Worm (Caenorhabditis elegans): ENCODE measurements around the gene C16C8.12.
"Not testable (repeated sequence)": the region's sequence is repeated elsewhere in the genome, so short reads cannot be mapped to it uniquely, and the experiment has no call there.

Gene C16C8.12

ce11 chrII:3446647-3447046, 5.9 kb upstream of the C16C8.12 start, which contains the start of the genes C16C8.20 and gldi-6:
Gene C16C8.20 (plus strand): TSS chrII:3446947.
Gene gldi-6 (plus strand): TSS chrII:3446947.
- TF ChIP-seq pha-4 (tag; optimal IDR thresholded peaks at IDR 0.05) (no peak), daf-12 (tag; optimal IDR thresholded peaks at IDR 0.05) (no peak), sea-2 (GFP tag; optimal IDR thresholded peaks at IDR 0.05) (no peak), nhr-28 (tag; optimal IDR thresholded peaks at IDR 0.05) (no peak), ceh-82 (tag; optimal IDR thresholded peaks at IDR 0.05) (no peak), nhr-77 (tag; optimal IDR thresholded peaks at IDR 0.05) (no peak), nhr-76 (tag; optimal IDR thresholded peaks at IDR 0.05) (no peak), unc-62 (GFP tag; optimal IDR thresholded peaks at IDR 0.05) (no peak), fkh-2 (tag; optimal IDR thresholded peaks at IDR 0.05) (no peak), zag-1 (tag; optimal IDR thresholded peaks at IDR 0.05) (no peak), ztf-11 (tag; optimal IDR thresholded peaks at IDR 0.05) (no peak), R02D3.7 (tag; optimal IDR thresholded peaks at IDR 0.05) (no peak), ama-1 (optimal IDR thresholded peaks at IDR 0.05) (no peak), snpc-4 (tag; optimal IDR thresholded peaks at IDR 0.05) (no peak)

DNA sequence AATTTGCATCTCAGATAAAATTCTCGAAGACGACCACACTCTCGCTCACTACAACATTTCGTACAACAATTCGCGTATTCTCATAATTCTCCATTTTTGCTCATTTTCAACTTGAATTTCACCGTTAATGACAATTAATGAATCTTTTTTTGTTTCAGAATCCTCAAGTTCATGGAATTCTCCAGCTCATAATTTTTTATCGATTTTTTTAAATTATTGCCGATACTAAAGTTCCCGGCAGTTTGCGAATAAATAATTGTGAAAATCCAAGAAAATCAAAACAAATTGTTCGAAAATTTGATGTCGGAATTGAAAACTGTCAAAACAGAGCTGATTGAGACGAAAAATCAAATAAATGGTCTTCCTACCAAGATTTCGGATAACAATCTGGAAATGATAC, 4.6 kb upstream of the C16C8.12 start, which contains the start of gene C16C8.21:
Gene C16C8.21 (plus strand): TSS at position 301 of the 400 bp plus-strand sequence.
- TF ChIP-seq nhr-28 (tag; optimal IDR thresholded peaks at IDR 0.05) (no peak), nhr-77 (tag; optimal IDR thresholded peaks at IDR 0.05) (no peak), R02D3.7 (tag; optimal IDR thresholded peaks at IDR 0.05) (no peak), mdl-1 (tag; optimal IDR thresholded peaks at IDR 0.05) (no peak), ztf-11 (tag; optimal IDR thresholded peaks at IDR 0.05) (no peak), nhr-237 (tag; optimal IDR thresholded peaks at IDR 0.05) (no peak), egl-5 (tag; optimal IDR thresholded peaks at IDR 0.05) (no peak), elt-1 (tag; optimal IDR thresholded peaks at IDR 0.05) (no peak), fos-1 (tag; optimal IDR thresholded peaks at IDR 0.05) (no peak), snpc-4 (tag; optimal IDR thresholded peaks at IDR 0.05) (no peak)

DNA sequence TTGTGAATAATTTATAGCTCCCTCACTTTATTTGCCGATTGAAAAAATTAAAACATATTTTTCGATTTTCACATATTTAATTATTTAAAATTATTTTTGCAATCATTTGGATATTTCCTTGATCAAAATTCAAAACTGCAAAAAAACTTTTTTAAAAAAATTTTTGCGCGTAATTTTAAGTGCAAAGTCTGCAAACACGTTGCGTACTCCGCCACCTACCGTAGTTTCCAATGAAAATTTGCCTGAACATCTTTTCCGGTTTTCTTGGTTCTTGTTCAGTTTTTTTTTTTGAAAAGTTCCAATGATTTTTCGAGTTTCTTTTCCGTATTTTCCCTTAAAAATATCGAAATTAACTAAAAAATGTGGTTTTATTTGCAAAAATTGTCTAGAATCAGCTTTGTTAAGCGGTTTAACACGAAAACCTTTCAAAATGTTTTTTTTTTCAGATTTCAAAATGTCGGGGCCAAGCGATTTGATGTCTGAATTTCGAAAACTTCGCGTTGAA, 3.7 kb upstream of the C16C8.12 start, which contains the start of gene C16C8.25:
Gene C16C8.25 (plus strand): TSS at position 455 of the 505 bp plus-strand sequence.
- TF ChIP-seq nhr-12 (tag; optimal IDR thresholded peaks at IDR 0.05) (no peak), nhr-43 (tag; optimal IDR thresholded peaks at IDR 0.05; ENCODE audit: poor library complexity, severe bottlenecking) (no peak), fkh-2 (tag; optimal IDR thresholded peaks at IDR 0.05) (no peak), ama-1 (optimal IDR thresholded peaks at IDR 0.05) (no peak), elt-2 (tag; optimal IDR thresholded peaks at IDR 0.05) (no peak), aly-2 (tag; optimal IDR thresholded peaks at IDR 0.05) (no peak), lin-39 (tag; optimal IDR thresholded peaks at IDR 0.05) (no peak), pha-4 (tag; optimal IDR thresholded peaks at IDR 0.05) (no peak), zag-1 (tag; optimal IDR thresholded peaks at IDR 0.05) (no peak), ceh-82 (tag; optimal IDR thresholded peaks at IDR 0.05) (no peak), elt-1 (tag; optimal IDR thresholded peaks at IDR 0.05) (no peak), nhr-23 (tag; optimal IDR thresholded peaks at IDR 0.05) (no peak), nhr-28 (tag; optimal IDR thresholded peaks at IDR 0.05) (no peak), mdl-1 (tag; optimal IDR thresholded peaks at IDR 0.05) (no peak), hmg-11 (tag; optimal IDR thresholded peaks at IDR 0.05) (no peak), ztf-11 (tag; optimal IDR thresholded peaks at IDR 0.05) (no peak), ztf-4 (tag; optimal IDR thresholded peaks at IDR 0.05) (no peak), pqm-1 (tag; optimal IDR thresholded peaks at IDR 0.05) (no peak), ZK546.5 (tag; optimal IDR thresholded peaks at IDR 0.05) (no peak)

DNA sequence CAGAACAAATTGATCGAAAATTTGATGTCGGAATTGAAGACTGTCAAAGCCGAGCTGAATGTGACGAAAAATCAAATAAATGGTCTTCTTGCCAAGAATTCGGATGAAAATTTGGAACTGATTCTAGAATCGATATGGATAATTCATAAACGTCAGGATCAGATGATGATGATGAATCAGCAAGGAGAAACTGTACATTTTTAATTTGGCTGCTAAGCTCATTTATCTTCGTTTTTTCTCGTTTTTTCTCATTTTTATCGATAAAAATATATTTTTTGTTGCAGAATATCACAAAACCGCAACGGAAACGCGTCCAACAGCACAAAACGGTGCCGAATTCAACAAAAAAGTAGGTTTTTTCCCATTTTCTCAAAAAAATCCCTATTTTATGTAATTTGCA, 3.0 kb upstream of the C16C8.12 start, which contains the start of gene C16C8.14:
Gene C16C8.14 (plus strand): TSS at position 301 of the 400 bp plus-strand sequence.
- TF ChIP-seq ceh-9, elt-2, unc-39 (tag; optimal IDR thresholded peaks at IDR 0.05): not testable (repeated sequence)

ce11 chrII:3453521-3453920, 1.0 kb downstream of the C16C8.12 start, which contains the start of gene C16C8.11:
Gene C16C8.11 (plus strand): TSS chrII:3453708.
- TF ChIP-seq pha-4 (tag; optimal IDR thresholded peaks at IDR 0.05) (no peak), mml-1 (tag; optimal IDR thresholded peaks at IDR 0.05) (no peak)

DNA sequence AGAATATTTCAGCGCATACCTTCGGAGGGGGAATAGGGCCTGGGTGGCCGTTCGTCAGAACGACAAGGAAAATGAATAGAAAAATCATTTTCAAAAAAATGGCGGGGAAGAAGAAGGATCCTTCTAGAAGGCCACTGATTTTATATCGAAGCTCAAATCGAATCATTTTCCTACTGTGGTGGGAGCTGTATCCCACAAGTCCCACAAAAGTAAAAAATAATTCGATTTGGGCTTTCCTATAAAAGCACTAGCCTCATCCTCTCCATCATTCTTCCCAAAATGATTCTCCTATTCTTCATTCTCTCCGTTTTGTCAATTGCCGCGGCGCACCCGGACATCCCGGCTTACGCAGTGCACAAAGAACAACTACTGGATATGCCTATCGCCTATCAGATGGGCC, 5.7 kb downstream of the C16C8.12 start, which contains the start of the genes C16C8.26 and C16C8.19:
Gene C16C8.26 (minus strand): TSS at position 101 of the 400 bp plus-strand sequence.
Gene C16C8.19 (plus strand): TSS at position 279 of the 400 bp plus-strand sequence.
- TF ChIP-seq fkh-2 (tag; optimal IDR thresholded peaks at IDR 0.05), result no peak
- no peak for TF ChIP-seq nhr-76 (tag; optimal IDR thresholded peaks at IDR 0.05)
- no peak for TF ChIP-seq tbx-2 (tag; optimal IDR thresholded peaks at IDR 0.05)
